Fruit fly (Drosophila melanogaster) whole organism, embryonic: ENCODE results near the gene CG34307.

Experiments
- CG10267 ChIP-seq: fragments of 200-800 bp; sonication (Bioruptor generic); optimal IDR thresholded peaks from 2 replicates; lab custom pipeline; 2018; ENCODE audit warnings: missing biosample characterization, mild to moderate bottlenecking, missing genetic modification characterization, moderate library complexity
- CG11723 ChIP-seq: fragments of 200-800 bp; sonication (Bioruptor generic); optimal IDR thresholded peaks from 2 replicates; lab custom pipeline; 2017; ENCODE audit warnings: missing biosample characterization, mild to moderate bottlenecking, missing genetic modification characterization
- CG1233 ChIP-seq: fragments of 200-800 bp; sonication (Bioruptor generic); optimal IDR thresholded peaks from 4 replicates; lab custom pipeline; 2018; ENCODE audit warnings: missing biosample characterization, mild to moderate bottlenecking, missing genetic modification characterization
- CG12659 ChIP-seq: fragments of 200-800 bp; sonication (Bioruptor generic); optimal IDR thresholded peaks from 3 replicates; lab custom pipeline; 2017; ENCODE audit warnings: mild to moderate bottlenecking, missing biosample characterization, missing genetic modification reagents, missing genetic modification characterization
- CG14710 ChIP-seq: fragments of 200-800 bp; sonication (Bioruptor generic); optimal IDR thresholded peaks from 3 replicates; lab custom pipeline; 2019; ENCODE audit warnings: missing biosample characterization, mild to moderate bottlenecking, missing genetic modification characterization, moderate library complexity
- CG15479 ChIP-seq: fragments of 200-800 bp; sonication (Bioruptor generic); optimal IDR thresholded peaks from 3 replicates; lab custom pipeline; 2019; ENCODE audit warnings: missing biosample characterization, mild to moderate bottlenecking, missing genetic modification characterization, moderate library complexity
- CG1602 ChIP-seq: fragments of 200-800 bp; sonication (Bioruptor generic); optimal IDR thresholded peaks from 3 replicates; lab custom pipeline; 2016; ENCODE audit warnings: missing biosample characterization, missing genetic modification characterization
- CG17568 ChIP-seq: fragments of 200-800 bp; sonication (Bioruptor generic); optimal IDR thresholded peaks from 2 replicates; lab custom pipeline; 2018; ENCODE audit warnings: missing biosample characterization, mild to moderate bottlenecking, missing genetic modification characterization, moderate library complexity
- CG18262 ChIP-seq: fragments of 200-800 bp; optimal IDR thresholded peaks from 3 replicates; lab custom pipeline; 2019; ENCODE audit warnings: missing biosample characterization, mild to moderate bottlenecking, missing genetic modification characterization, moderate library complexity
- CG2678 ChIP-seq: fragments of 200-800 bp; sonication (Bioruptor generic); optimal IDR thresholded peaks from 3 replicates; lab custom pipeline; 2019; ENCODE audit warnings: missing biosample characterization, mild to moderate bottlenecking, missing genetic modification characterization, moderate library complexity
- CG30403 ChIP-seq: fragments of 200-800 bp; sonication (Bioruptor generic); optimal IDR thresholded peaks from 3 replicates; lab custom pipeline; 2016; ENCODE audit warnings: missing biosample characterization, missing genetic modification characterization
- CG31441 ChIP-seq: fragments of 200-800 bp; sonication (Bioruptor generic); IDR thresholded peaks from 2 replicates; pipeline ENCODE4 v1.3.6; 2022; ENCODE audit warnings: missing biosample characterization, missing genetic modification characterization
- CG3163 ChIP-seq: fragments of 200-800 bp; sonication (Bioruptor generic); optimal IDR thresholded peaks from 3 replicates; lab custom pipeline; 2016; ENCODE audit warnings: missing biosample characterization, missing genetic modification characterization
- CG33557 ChIP-seq: fragments of 200-800 bp; sonication (Bioruptor generic); optimal IDR thresholded peaks from 2 replicates; lab custom pipeline; 2019; ENCODE audit warnings: missing biosample characterization, mild to moderate bottlenecking, missing genetic modification characterization, moderate library complexity
- CG4424 ChIP-seq: fragments of 200-800 bp; sonication (Bioruptor generic); optimal IDR thresholded peaks from 3 replicates; lab custom pipeline; 2016; ENCODE audit warnings: missing biosample characterization, missing genetic modification characterization
- CG6854 ChIP-seq: fragments of 200-800 bp; sonication (Bioruptor generic); optimal IDR thresholded peaks from 3 replicates; lab custom pipeline; 2017; ENCODE audit warnings: missing biosample characterization, mild to moderate bottlenecking, missing genetic modification characterization
- CG8281 ChIP-seq: fragments of 200-800 bp; sonication (Bioruptor generic); optimal IDR thresholded peaks from 2 replicates; lab custom pipeline; 2018; ENCODE audit warnings: missing biosample characterization, mild to moderate bottlenecking, missing genetic modification characterization, moderate library complexity
- CG8765 ChIP-seq: fragments of 200-800 bp; sonication (Bioruptor generic); IDR thresholded peaks from 2 replicates; pipeline ENCODE4 v1.3.6; 2022; ENCODE audit warnings: missing biosample characterization, missing genetic modification characterization
- CG9817 ChIP-seq: fragments of 200-800 bp; sonication (Bioruptor generic); optimal IDR thresholded peaks from 2 replicates; lab custom pipeline; 2018; ENCODE audit warnings: missing biosample characterization, mild to moderate bottlenecking, missing genetic modification characterization, moderate library complexity
- CoRest ChIP-seq: fragments of 200-800 bp; sonication (Bioruptor generic); optimal IDR thresholded peaks from 3 replicates; lab custom pipeline; 2018; ENCODE audit warnings: missing biosample characterization, mild to moderate bottlenecking, missing genetic modification characterization, moderate library complexity
- D19A ChIP-seq: fragments of 200-800 bp; optimal IDR thresholded peaks from 3 replicates; lab custom pipeline; 2019; ENCODE audit warnings: missing biosample characterization, mild to moderate bottlenecking, missing genetic modification characterization, moderate library complexity
- HLH3B ChIP-seq: fragments of 200-800 bp; sonication (Bioruptor generic); IDR thresholded peaks from 2 replicates; pipeline ENCODE4 v1.3.6; 2022; ENCODE audit warnings: missing biosample characterization, missing genetic modification characterization
- HLH4C ChIP-seq: fragments of 200-800 bp; sonication (Bioruptor generic); IDR thresholded peaks from 3 replicates; pipeline ENCODE4 v1.3.6; 2022; ENCODE audit warnings: missing biosample characterization, missing genetic modification characterization; ENCODE audit not compliant: partially characterized antibody
- Hr51 ChIP-seq, 2 experiments: fragments of 200-800 bp; sonication (Bioruptor generic); optimal IDR thresholded peaks; 2 replicates in 1 of 2; 3 replicates in 1 of 2; lab custom pipeline; 2016 to 2018; ENCODE audit warnings: missing biosample characterization in 2 of 2, missing genetic modification characterization in 2 of 2, mild to moderate bottlenecking in 1 of 2, moderate library complexity in 1 of 2
- Jarid2 ChIP-seq: fragments of 200-800 bp; sonication (Bioruptor generic); optimal IDR thresholded peaks from 3 replicates; lab custom pipeline; 2017; ENCODE audit warnings: mild to moderate bottlenecking, missing biosample characterization, missing genetic modification reagents, missing genetic modification characterization
- Max ChIP-seq: fragments of 200-800 bp; sonication (Bioruptor generic); optimal IDR thresholded peaks from 2 replicates; lab custom pipeline; 2016; ENCODE audit warnings: missing biosample characterization, mild to moderate bottlenecking, missing genetic modification characterization
- Myb ChIP-seq: fragments of 200-800 bp; sonication (Bioruptor generic); optimal IDR thresholded peaks from 2 replicates; lab custom pipeline; 2016; ENCODE audit warnings: missing biosample characterization, missing genetic modification characterization
- Ptx1 ChIP-seq: fragments of 200-800 bp; sonication (Bioruptor generic); IDR thresholded peaks from 2 replicates; pipeline ENCODE4 v1.3.6; 2022; ENCODE audit warnings: missing biosample characterization, missing genetic modification characterization
- Rx ChIP-seq: fragments of 200-800 bp; sonication (Bioruptor generic); IDR thresholded peaks from 2 replicates; pipeline ENCODE4 v1.3.6; 2022; ENCODE audit warnings: missing biosample characterization, missing genetic modification characterization
- ac ChIP-seq: fragments of 200-800 bp; sonication (Bioruptor generic); optimal IDR thresholded peaks from 3 replicates; lab custom pipeline; 2017; ENCODE audit warnings: missing biosample characterization, mild to moderate bottlenecking, missing genetic modification characterization
- cwo ChIP-seq: fragments of 200-800 bp; sonication (Bioruptor generic); optimal IDR thresholded peaks from 3 replicates; lab custom pipeline; 2017; ENCODE audit warnings: missing biosample characterization, missing genetic modification characterization, mild to moderate bottlenecking, moderate library complexity, missing genetic modification reagents
- dpn ChIP-seq, 2 experiments: fragments of 200-800 bp; sonication (Bioruptor generic); optimal IDR thresholded peaks; 3 replicates each; lab custom pipeline; 2016; ENCODE audit warnings: missing biosample characterization in 2 of 2, missing genetic modification characterization in 2 of 2
- dysf ChIP-seq: fragments of 200-800 bp; sonication (Bioruptor generic); IDR thresholded peaks from 3 replicates; pipeline ENCODE4 v1.3.6; 2022; ENCODE audit warnings: missing biosample characterization, missing genetic modification characterization
- eve ChIP-seq, 2 experiments: fragments of >200 bp; optimal IDR thresholded peaks; 2 replicates each; lab custom pipeline; 2017; ENCODE audit warnings: missing biosample characterization in 2 of 2, missing genetic modification characterization in 2 of 2
- fd102C ChIP-seq: fragments of 200-800 bp; sonication (Bioruptor generic); optimal IDR thresholded peaks from 2 replicates; lab custom pipeline; 2018; ENCODE audit warnings: missing biosample characterization, mild to moderate bottlenecking, missing genetic modification characterization, moderate library complexity
- gcm ChIP-seq: fragments of 200-800 bp; sonication (Bioruptor generic); optimal IDR thresholded peaks from 2 replicates; lab custom pipeline; 2019; ENCODE audit warnings: missing biosample characterization, mild to moderate bottlenecking, missing genetic modification characterization, moderate library complexity
- gro ChIP-seq: fragments of 200-800 bp; sonication (Bioruptor generic); optimal IDR thresholded peaks from 2 replicates; lab custom pipeline; 2016; ENCODE audit warnings: missing biosample characterization, missing genetic modification characterization
- gsb-n ChIP-seq: fragments of 200-800 bp; sonication (Bioruptor generic); optimal IDR thresholded peaks from 3 replicates; lab custom pipeline; 2018; ENCODE audit warnings: missing biosample characterization, mild to moderate bottlenecking, missing genetic modification characterization
- lmd ChIP-seq: fragments of 200-800 bp; sonication (Bioruptor generic); IDR thresholded peaks from 2 replicates; pipeline ENCODE4 v1.3.6; 2022; ENCODE audit warnings: missing biosample characterization, missing genetic modification characterization
- lola ChIP-seq, 3 experiments: fragments of >200 bp in 2 of 3; fragments of 200-800 bp in 1 of 3; sonication (Bioruptor generic) in 1 of 3; optimal IDR thresholded peaks; 2 replicates each; lab custom pipeline; 2017 to 2019; ENCODE audit warnings: missing biosample characterization in 3 of 3, missing genetic modification characterization in 3 of 3, mild to moderate bottlenecking in 1 of 3, moderate library complexity in 1 of 3
- mirr ChIP-seq: fragments of 200-800 bp; sonication (Bioruptor generic); optimal IDR thresholded peaks from 3 replicates; lab custom pipeline; 2018; ENCODE audit warnings: missing biosample characterization, mild to moderate bottlenecking, missing genetic modification characterization
- phol ChIP-seq: fragments of 200-800 bp; sonication (Bioruptor generic); optimal IDR thresholded peaks from 3 replicates; lab custom pipeline; 2018; ENCODE audit warnings: missing biosample characterization, mild to moderate bottlenecking, missing genetic modification characterization, moderate library complexity
- row ChIP-seq: fragments of 200-800 bp; sonication (Bioruptor generic); IDR thresholded peaks from 3 replicates; pipeline ENCODE4 v1.3.6; 2022; ENCODE audit warnings: missing biosample characterization, missing genetic modification characterization
- sens ChIP-seq: fragments of 200-800 bp; sonication (Bioruptor generic); peaks from one replicate; lab custom pipeline; 2016; ENCODE audit warnings: missing biosample characterization, missing genetic modification characterization
- tap ChIP-seq: fragments of 200-800 bp; optimal IDR thresholded peaks from 3 replicates; lab custom pipeline; 2019; ENCODE audit warnings: missing biosample characterization, mild to moderate bottlenecking, missing genetic modification characterization, moderate library complexity
- tgo ChIP-seq: fragments of 200-800 bp; sonication (Bioruptor generic); IDR thresholded peaks from 3 replicates; pipeline ENCODE4 v1.3.6; 2022; ENCODE audit warnings: missing biosample characterization, missing genetic modification characterization
- tin ChIP-seq: fragments of 200-800 bp; sonication (Bioruptor generic); optimal IDR thresholded peaks from 3 replicates; lab custom pipeline; 2016; ENCODE audit warnings: missing biosample characterization, missing genetic modification characterization
- vvl ChIP-seq: fragments of 200-800 bp; sonication (Bioruptor generic); IDR thresholded peaks from 2 replicates; pipeline ENCODE4 v1.3.6; 2022; ENCODE audit warnings: missing biosample characterization, missing genetic modification characterization
- wdn ChIP-seq: fragments of 200-800 bp; sonication (Bioruptor generic); IDR thresholded peaks from 2 replicates; pipeline ENCODE4 v1.3.6; 2022; ENCODE audit warnings: missing biosample characterization, missing genetic modification characterization
- wor ChIP-seq: fragments of 200-800 bp; sonication (Bioruptor generic); IDR thresholded peaks from 2 replicates; pipeline ENCODE4 v1.3.6; 2022; ENCODE audit warnings: missing biosample characterization, missing genetic modification characterization

The CG34307 gene

DNA sequence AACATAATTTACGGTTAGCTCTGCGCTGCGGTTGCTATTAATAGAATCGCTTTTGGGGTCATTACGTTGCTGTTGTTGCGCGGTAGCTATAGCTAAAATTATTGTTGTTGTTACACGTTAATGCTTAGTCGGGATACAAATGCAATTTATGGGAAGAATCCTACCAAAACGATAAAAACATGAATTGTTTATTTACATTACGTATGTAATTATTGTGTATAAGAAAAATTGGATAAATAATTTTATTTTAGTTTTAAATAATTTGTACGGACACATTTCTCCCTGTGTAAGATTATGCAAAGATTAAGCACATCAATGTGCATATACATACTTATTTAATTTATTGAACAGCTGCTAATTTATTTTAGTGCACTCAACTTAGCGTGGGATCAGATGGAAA, 45.4 kb upstream of the CG34307 start (continued):
- TF ChIP-seq Myb: no peak
- TF ChIP-seq Max (GFP tag; lab: Kevin White, UChicago): no peak
- TF ChIP-seq CG15479 (GFP tag; lab: Kevin White, UChicago): no peak
- peak in 1 of 2 experiments; percentile 27 for TF ChIP-seq dpn (GFP tag; optimal IDR thresholded peaks at IDR 0.05; lab: Kevin White, UChicago)
- TF ChIP-seq Rx (GFP tag; lab: Robert Waterston, UW): no peak
- TF ChIP-seq CoRest (tag; lab: Kevin White, UChicago): peak; percentile 65
- peak; percentile 55; the same call in 2 of the 3 replicates for TF ChIP-seq row (GFP tag; lab: Robert Waterston, UW)
- TF ChIP-seq sens (GFP tag; lab: Kevin White, UChicago): peak; percentile 69
- no peak for TF ChIP-seq CG8765 (GFP tag; lab: Robert Waterston, UW)
- no peak for TF ChIP-seq CG8281 (tag; lab: Kevin White, UChicago)
- TF ChIP-seq HLH3B (GFP tag; lab: Robert Waterston, UW): peak; percentile 49
- peak; percentile 11 for TF ChIP-seq CG30403 (GFP tag; lab: Kevin White, UChicago)
- TF ChIP-seq CG9817 (tag; lab: Kevin White, UChicago): peak; percentile 6
- TF ChIP-seq CG14710: peak; percentile 74
- no peak for TF ChIP-seq fd102C (GFP tag; lab: Kevin White, UChicago)
- TF ChIP-seq D19A: peak; percentile 75
- TF ChIP-seq phol: peak; percentile 82
- TF ChIP-seq vvl (GFP tag; lab: Robert Waterston, UW): peak; percentile 71
- TF ChIP-seq gsb-n (tag; lab: Kevin White, UChicago): peak; percentile 71
- no peak for TF ChIP-seq cwo (GFP tag; lab: Kevin White, UChicago)
- no peak for TF ChIP-seq CG6854
- peak; percentile 33; the same call in 1 of the 3 replicates for TF ChIP-seq dysf (GFP tag; lab: Robert Waterston, UW)
- peak; percentile 51 for TF ChIP-seq CG10267 (tag; lab: Kevin White, UChicago)
- TF ChIP-seq lola (GFP tag; optimal IDR thresholded peaks at IDR 0.05; lab: Kevin White, UChicago): peak in 1 of 3 experiments; percentile 73
- TF ChIP-seq HLH4C (GFP tag; lab: Robert Waterston, UW): no peak
- TF ChIP-seq CG1233 (GFP tag; lab: Kevin White, UChicago): no peak
- TF ChIP-seq eve (GFP tag; optimal IDR thresholded peaks at IDR 0.05; lab: Kevin White, UChicago): peak in 1 of 2 experiments; percentile 52
- TF ChIP-seq gro (GFP tag; lab: Kevin White, UChicago): no peak
- TF ChIP-seq CG17568 (GFP tag; lab: Kevin White, UChicago): peak; percentile 6
- peak; percentile 52 for TF ChIP-seq CG4424
- TF ChIP-seq Ptx1 (GFP tag; lab: Robert Waterston, UW): peak; percentile 58
- peak in 1 of 2 experiments; percentile 67 for TF ChIP-seq Hr51 (GFP tag; optimal IDR thresholded peaks at IDR 0.05; lab: Kevin White, UChicago)
- TF ChIP-seq CG33557 (GFP tag; lab: Kevin White, UChicago): peak; percentile 25
- TF ChIP-seq wdn (GFP tag; lab: Robert Waterston, UW): no peak
- TF ChIP-seq CG31441 (GFP tag; lab: Robert Waterston, UW): peak; percentile 72; the same call in 1 of the 2 replicates
- TF ChIP-seq lmd: no peak
- TF ChIP-seq mirr: no peak
- peak; percentile 4 for TF ChIP-seq CG12659
- peak; percentile 41 for TF ChIP-seq CG1602 (GFP tag; lab: Kevin White, UChicago)
- peak; percentile 72 for TF ChIP-seq CG2678 (tag; lab: Kevin White, UChicago)
- TF ChIP-seq wor (GFP tag; lab: Robert Waterston, UW): peak; percentile 45
- no peak for TF ChIP-seq CG3163 (GFP tag; lab: Kevin White, UChicago)
- TF ChIP-seq tap (tag; lab: Kevin White, UChicago): peak; percentile 68
- TF ChIP-seq Jarid2 (GFP tag; lab: Kevin White, UChicago): no peak
- TF ChIP-seq gcm (GFP tag; lab: Kevin White, UChicago): peak; percentile 60
- TF ChIP-seq CG11723 (GFP tag; lab: Kevin White, UChicago): peak; percentile 32
- TF ChIP-seq tgo (GFP tag; lab: Robert Waterston, UW): peak; percentile 41; the same call in 2 of the 3 replicates
- peak; percentile 11 for TF ChIP-seq tin (GFP tag; lab: Kevin White, UChicago)
- peak; percentile 85 for TF ChIP-seq CG18262 (tag; lab: Kevin White, UChicago)
- TF ChIP-seq ac (GFP tag; lab: Kevin White, UChicago): no peak
